Worm (Caenorhabditis elegans) whole organism, L1 larva: ENCODE data around the gene T04G9.4.

ENCODE experiments used
- C04F5.9 ChIP-seq: sonication (generic microtip); optimal IDR thresholded peaks from 2 replicates; lab custom pipeline; 2016; ENCODE audit warnings: missing genetic modification characterization, missing compliant biosample characterization
- C16A3.4 ChIP-seq: fragments of 150-350 bp; optimal IDR thresholded peaks from 2 replicates; lab custom pipeline; 2014; ENCODE audit warnings: missing biosample characterization, missing genetic modification characterization
- F16B12.6 ChIP-seq: fragments of 150-350 bp; optimal IDR thresholded peaks from 2 replicates; lab custom pipeline; 2014; ENCODE audit warnings: missing biosample characterization, missing genetic modification characterization
- alr-1 ChIP-seq: fragments of 200-800 bp; sonication (Bioruptor generic); optimal IDR thresholded peaks from 2 replicates; lab custom pipeline; 2018; ENCODE audit warnings: borderline replicate concordance, mild to moderate bottlenecking, missing genetic modification characterization, missing compliant biosample characterization
- aly-2 ChIP-seq: fragments of 150-350 bp; optimal IDR thresholded peaks from 2 replicates; lab custom pipeline; 2014; ENCODE audit warnings: missing biosample characterization, missing genetic modification characterization
- blmp-1 ChIP-seq: fragments of 150-350 bp; optimal IDR thresholded peaks from 2 replicates; lab custom pipeline; 2014; ENCODE audit warnings: missing biosample characterization, missing genetic modification characterization
- ceh-63 ChIP-seq: fragments of 200-800 bp; sonication (Bioruptor generic); optimal IDR thresholded peaks from 2 replicates; lab custom pipeline; 2018; ENCODE audit warnings: mild to moderate bottlenecking, missing genetic modification characterization, missing compliant biosample characterization
- ceh-90 ChIP-seq: sonication (generic microtip); optimal IDR thresholded peaks from 2 replicates; lab custom pipeline; 2016; ENCODE audit warnings: missing genetic modification characterization, missing compliant biosample characterization
- ces-1 ChIP-seq: fragments of 150-350 bp; optimal IDR thresholded peaks from 2 replicates; lab custom pipeline; 2014; ENCODE audit warnings: missing biosample characterization, missing genetic modification reagents, missing genetic modification characterization
- dpl-1 ChIP-seq, 3 experiments: fragments of 150-350 bp in 2 of 3; sonication (generic microtip) in 1 of 3; optimal IDR thresholded peaks; 2 replicates each; lab custom pipeline; 2014 to 2017; ENCODE audit warnings: missing biosample characterization in 3 of 3, missing genetic modification characterization in 3 of 3, missing genetic modification reagents in 3 of 3
- efl-1 ChIP-seq, 4 experiments: fragments of 150-350 bp; optimal IDR thresholded peaks in 3 of 4; peaks in 1 of 4; 1 replicate in 1 of 4; 2 replicates in 3 of 4; lab custom pipeline; 2014; ENCODE audit warnings: missing biosample characterization in 2 of 4, missing genetic modification characterization in 2 of 4, missing genetic modification reagents in 2 of 4
- egl-27 ChIP-seq, 2 experiments: fragments of 150-350 bp in 1 of 2; sonication (generic microtip); optimal IDR thresholded peaks; 3 replicates each; lab custom pipeline; 2017 to 2018; ENCODE audit warnings: missing biosample characterization in 2 of 2, missing genetic modification characterization in 2 of 2, missing genetic modification reagents in 2 of 2
- elt-2 ChIP-seq: sonication (generic microtip); optimal IDR thresholded peaks from 2 replicates; lab custom pipeline; 2016; ENCODE audit warnings: missing genetic modification characterization, mild to moderate bottlenecking, inconsistent platforms, missing compliant biosample characterization, missing genetic modification reagents
- elt-3 ChIP-seq, 6 experiments: fragments of 150-350 bp in 1 of 6; sonication (generic microtip); optimal IDR thresholded peaks; 2 replicates each; lab custom pipeline; 2017 to 2018; ENCODE audit warnings: missing biosample characterization in 6 of 6, missing genetic modification characterization in 6 of 6, inconsistent platforms in 1 of 6
- ets-5 ChIP-seq: fragments of 200-800 bp; sonication (Bioruptor generic); IDR thresholded peaks from 2 replicates; pipeline ENCODE4 v1.3.6; 2022; ENCODE audit warnings: missing genetic modification characterization, missing compliant biosample characterization
- fkh-4 ChIP-seq: sonication (generic microtip); optimal IDR thresholded peaks from 2 replicates; lab custom pipeline; 2016; ENCODE audit warnings: missing compliant biosample characterization, missing genetic modification characterization, borderline replicate concordance
- fos-1 ChIP-seq: fragments of 150-350 bp; optimal IDR thresholded peaks from 2 replicates; lab custom pipeline; 2014; ENCODE audit warnings: missing biosample characterization, missing genetic modification characterization
- grh-1 ChIP-seq: fragments of 200-800 bp; sonication (Bioruptor generic); IDR thresholded peaks from 2 replicates; pipeline ENCODE4 v1.3.6; 2022; ENCODE audit warnings: missing genetic modification reagents, missing genetic modification characterization, missing compliant biosample characterization
- hlh-17 ChIP-seq: fragments of 200-800 bp; sonication (Bioruptor generic); optimal IDR thresholded peaks from 2 replicates; lab custom pipeline; 2018; ENCODE audit warnings: missing genetic modification characterization, mild to moderate bottlenecking, missing compliant biosample characterization, moderate library complexity, borderline replicate concordance
- hlh-4 ChIP-seq: sonication (generic microtip); optimal IDR thresholded peaks from 2 replicates; lab custom pipeline; 2016; ENCODE audit warnings: mild to moderate bottlenecking, missing genetic modification characterization, missing compliant biosample characterization
- hpl-2 ChIP-seq: fragments of 150-350 bp; optimal IDR thresholded peaks from 2 replicates; lab custom pipeline; 2014; ENCODE audit warnings: missing biosample characterization, missing genetic modification reagents, missing genetic modification characterization
- lin-14 ChIP-seq: fragments of 200-800 bp; sonication (Bioruptor generic); optimal IDR thresholded peaks from 2 replicates; lab custom pipeline; 2018; ENCODE audit warnings: mild to moderate bottlenecking, missing genetic modification characterization, moderate library complexity, missing compliant biosample characterization
- lin-15B ChIP-seq: fragments of 150-350 bp; sonication (generic microtip); optimal IDR thresholded peaks from 3 replicates; lab custom pipeline; 2014; ENCODE audit warnings: missing biosample characterization, missing genetic modification characterization
- lin-35 ChIP-seq, 2 experiments: fragments of 150-350 bp; optimal IDR thresholded peaks; 2 replicates each; lab custom pipeline; 2014; ENCODE audit warnings: missing biosample characterization in 2 of 2, missing genetic modification characterization in 2 of 2, missing genetic modification reagents in 2 of 2
- mef-2 ChIP-seq: fragments of 150-350 bp; optimal IDR thresholded peaks from 2 replicates; lab custom pipeline; 2014; ENCODE audit warnings: missing biosample characterization, missing genetic modification characterization
- nhr-12 ChIP-seq: sonication (generic microtip); optimal IDR thresholded peaks from 2 replicates; lab custom pipeline; 2017; ENCODE audit warnings: missing biosample characterization, missing genetic modification characterization
- nhr-19 ChIP-seq: fragments of 200-800 bp; sonication (Bioruptor generic); conservative IDR thresholded peaks from 2 replicates; pipeline ENCODE4 v1.3.6; 2022; ENCODE audit warnings: missing genetic modification characterization, missing compliant biosample characterization
- nhr-20 ChIP-seq: sonication (generic microtip); optimal IDR thresholded peaks from 2 replicates; lab custom pipeline; 2016; ENCODE audit warnings: mild to moderate bottlenecking, missing genetic modification characterization, missing compliant biosample characterization
- nhr-237 ChIP-seq: fragments of 150-350 bp; optimal IDR thresholded peaks from 2 replicates; lab custom pipeline; 2014; ENCODE audit warnings: missing biosample characterization, missing genetic modification characterization
- nhr-47 ChIP-seq: sonication (generic microtip); optimal IDR thresholded peaks from 2 replicates; lab custom pipeline; 2016; ENCODE audit warnings: mild to moderate bottlenecking, missing genetic modification characterization, moderate library complexity, missing compliant biosample characterization
- nhr-71 ChIP-seq: sonication (generic microtip); optimal IDR thresholded peaks from 2 replicates; lab custom pipeline; 2016; ENCODE audit warnings: mild to moderate bottlenecking, missing genetic modification characterization, moderate library complexity, missing compliant biosample characterization
- nhr-85 ChIP-seq: sonication (generic microtip); peaks from one replicate; lab custom pipeline; 2016; ENCODE audit warnings: missing genetic modification characterization, inconsistent platforms, missing compliant biosample characterization
- pag-3 ChIP-seq: sonication (generic microtip); optimal IDR thresholded peaks from 2 replicates; lab custom pipeline; 2017; ENCODE audit warnings: missing genetic modification characterization, mild to moderate bottlenecking, missing compliant biosample characterization, antibody characterized with exemption, borderline replicate concordance; ENCODE audit not compliant: insufficient read depth
- pax-3 ChIP-seq: fragments of 200-800 bp; sonication (Bioruptor generic); optimal IDR thresholded peaks from 2 replicates; lab custom pipeline; 2018; ENCODE audit warnings: mild to moderate bottlenecking, missing genetic modification characterization, moderate library complexity, missing compliant biosample characterization
- rnt-1 ChIP-seq: sonication (generic microtip); optimal IDR thresholded peaks from 2 replicates; lab custom pipeline; 2016; ENCODE audit warnings: mild to moderate bottlenecking, missing genetic modification characterization, moderate library complexity, missing compliant biosample characterization
- skn-1 ChIP-seq: fragments of 150-350 bp; optimal IDR thresholded peaks from 2 replicates; lab custom pipeline; 2014; ENCODE audit warnings: missing biosample characterization, missing genetic modification characterization
- snu-23 ChIP-seq: sonication (generic microtip); optimal IDR thresholded peaks from 2 replicates; lab custom pipeline; 2016; ENCODE audit warnings: missing genetic modification characterization, missing compliant biosample characterization
- sptf-1 ChIP-seq: fragments of 150-350 bp; optimal IDR thresholded peaks from 2 replicates; lab custom pipeline; 2014; ENCODE audit warnings: missing biosample characterization, missing genetic modification characterization
- sup-37 ChIP-seq: fragments of 200-800 bp; sonication (Bioruptor generic); optimal IDR thresholded peaks from 2 replicates; lab custom pipeline; 2018; ENCODE audit warnings: mild to moderate bottlenecking, missing genetic modification characterization, missing compliant biosample characterization
- swsn-7 ChIP-seq: sonication (generic microtip); optimal IDR thresholded peaks from 2 replicates; lab custom pipeline; 2016; ENCODE audit warnings: missing genetic modification characterization, missing compliant biosample characterization
- tbx-2 ChIP-seq: sonication (generic microtip); optimal IDR thresholded peaks from 2 replicates; lab custom pipeline; 2016; ENCODE audit warnings: missing genetic modification characterization, missing compliant biosample characterization
- tlp-1 ChIP-seq: fragments of 150-350 bp; optimal IDR thresholded peaks from 2 replicates; lab custom pipeline; 2014; ENCODE audit warnings: missing biosample characterization, missing genetic modification characterization
- unc-62 ChIP-seq: fragments of 150-350 bp; optimal IDR thresholded peaks from 2 replicates; lab custom pipeline; 2014; ENCODE audit warnings: missing biosample characterization, missing genetic modification reagents, missing genetic modification characterization
- unc-86 ChIP-seq: sonication (generic microtip); optimal IDR thresholded peaks from 2 replicates; lab custom pipeline; 2016; ENCODE audit warnings: missing genetic modification characterization, missing compliant biosample characterization
- unc-98 ChIP-seq: fragments of 200-800 bp; sonication (Bioruptor generic); IDR thresholded peaks from 2 replicates; pipeline ENCODE4 v1.3.6; 2022; ENCODE audit warnings: missing genetic modification characterization, missing compliant biosample characterization
- xbp-1 ChIP-seq: sonication (generic microtip); optimal IDR thresholded peaks from 2 replicates; lab custom pipeline; 2016; ENCODE audit warnings: missing genetic modification characterization, missing compliant biosample characterization
- zag-1 ChIP-seq: fragments of 150-350 bp; optimal IDR thresholded peaks from 2 replicates; lab custom pipeline; 2014; ENCODE audit warnings: missing biosample characterization, missing genetic modification characterization
- ztf-11 ChIP-seq, 2 experiments: sonication (generic microtip); optimal IDR thresholded peaks; 2 replicates each; lab custom pipeline; 2016 to 2017; ENCODE audit warnings: missing genetic modification characterization in 2 of 2, missing biosample characterization in 1 of 2, missing compliant biosample characterization in 1 of 2

T04G9.4 gene

DNA sequence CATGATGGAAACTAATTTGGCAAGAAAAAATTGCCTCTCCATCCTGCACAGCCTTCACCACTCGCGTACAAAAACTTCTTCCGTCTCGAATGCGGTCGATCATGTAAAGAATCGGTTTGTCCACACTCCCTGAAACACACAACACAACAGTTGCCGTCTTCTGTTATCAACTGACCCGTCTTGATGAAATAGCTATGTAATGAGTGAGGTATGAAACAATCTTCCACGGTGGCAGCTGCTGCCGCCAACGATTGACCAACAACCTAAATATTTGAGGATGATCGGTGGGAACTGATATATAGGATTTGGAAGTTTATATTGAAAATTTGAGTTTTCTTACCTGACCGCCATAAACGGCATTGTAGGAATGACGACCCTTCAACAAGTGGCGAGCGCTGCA lies 40.0 kb downstream of the T04G9.4 start:
- TF ChIP-seq elt-2 (tag; lab: Kevin White, UChicago) (no peak), ztf-11 (tag; optimal IDR thresholded peaks at IDR 0.05; lab: Kevin White, UChicago) (no peak), aly-2 (tag; lab: Kevin White, UChicago) (no peak), dpl-1 (GFP tag; optimal IDR thresholded peaks at IDR 0.05; lab: Kevin White, UChicago) (no peak), tbx-2 (tag; lab: Kevin White, UChicago) (no peak), grh-1 (GFP tag; lab: Robert Waterston, UW) (no peak), tlp-1 (no peak), nhr-19 (GFP tag; lab: Robert Waterston, UW) (0 out of 2 replicates have a peak, but pooled peaks have one; percentile 27), ets-5 (GFP tag; lab: Robert Waterston, UW) (no peak), ceh-90 (tag; lab: Kevin White, UChicago) (no peak), mef-2 (no peak), C16A3.4 (no peak), unc-62 (GFP tag; lab: Kevin White, UChicago) (no peak), pag-3 (tag; lab: Kevin White, UChicago) (peak; percentile 36), rnt-1 (tag; lab: Kevin White, UChicago) (peak; percentile 59), nhr-12 (no peak), lin-14 (GFP tag; lab: Kevin White, UChicago) (peak; percentile 42), skn-1 (no peak), F16B12.6 (tag; lab: Kevin White, UChicago) (no peak), snu-23 (GFP tag; lab: Kevin White, UChicago) (peak; percentile 13), lin-15B (tag; lab: Kevin White, UChicago) (no peak), unc-98 (GFP tag; lab: Robert Waterston, UW) (no peak), hpl-2 (GFP tag; lab: Kevin White, UChicago) (no peak), nhr-71 (tag; lab: Kevin White, UChicago) (peak; percentile 47), lin-35 (GFP tag; optimal IDR thresholded peaks at IDR 0.05; lab: Kevin White, UChicago) (no peak), unc-86 (tag; lab: Kevin White, UChicago) (no peak), ceh-63 (GFP tag; lab: Kevin White, UChicago) (no peak), blmp-1 (tag; lab: Kevin White, UChicago) (no peak), swsn-7 (no peak), zag-1 (tag; lab: Kevin White, UChicago) (no peak), C04F5.9 (tag; lab: Kevin White, UChicago) (no peak), sptf-1 (tag; lab: Kevin White, UChicago) (no peak)

DNA sequence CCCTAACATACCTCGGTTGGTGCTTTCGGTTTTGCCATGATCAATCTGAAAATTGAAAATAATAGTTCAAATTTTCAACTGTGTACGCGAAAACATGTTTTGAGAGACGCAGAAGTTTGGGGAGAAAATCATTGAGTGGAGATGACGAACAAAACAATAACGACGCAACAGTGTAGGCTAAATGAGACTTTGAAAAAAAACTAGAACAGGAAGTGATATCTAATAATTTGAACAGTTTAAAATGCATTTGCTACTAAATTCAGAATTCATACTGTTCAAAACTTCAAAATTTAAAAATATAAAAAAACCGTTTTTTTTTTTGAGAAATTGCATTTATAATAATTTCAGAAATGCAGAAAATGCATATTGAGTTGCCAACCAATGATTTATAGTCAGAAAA lies 40.8 kb downstream of the T04G9.4 start, which contains the start of gene F25E2.3:
F25E2.3 (minus strand) TSS at position 101 of the 400 bp plus-strand sequence.
- TF ChIP-seq ceh-90 (tag; lab: Kevin White, UChicago) (no peak), lin-14 (GFP tag; lab: Kevin White, UChicago) (no peak), nhr-237 (tag; lab: Kevin White, UChicago) (no peak), sup-37 (GFP tag; lab: Kevin White, UChicago) (no peak)

DNA sequence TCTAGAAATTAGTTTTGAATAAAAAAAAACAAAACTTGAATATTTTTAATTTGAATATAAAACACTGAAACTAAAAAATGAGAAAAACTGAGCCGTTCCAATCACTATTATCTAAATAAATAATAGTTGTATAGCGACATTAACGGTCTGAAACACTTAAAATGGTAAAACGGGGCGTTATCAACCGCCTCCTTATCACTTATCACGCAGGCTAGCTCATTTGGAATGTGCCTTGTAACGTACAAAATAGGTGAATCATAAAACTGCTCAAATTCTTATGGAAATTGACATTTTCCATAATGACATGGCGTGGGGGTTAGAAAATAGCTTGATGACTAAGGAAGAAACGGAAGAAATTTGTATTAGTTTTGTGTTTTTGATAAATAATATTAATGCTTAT lies 43.7 kb downstream of the T04G9.4 start, which contains the start of gene ifd-2:
ifd-2 (minus strand) TSS at position 1 of the 400 bp plus-strand sequence.
- TF ChIP-seq efl-1 (optimal IDR thresholded peaks at IDR 0.05; lab: Kevin White, UChicago): no peak
- TF ChIP-seq efl-1 (GFP tag; optimal IDR thresholded peaks at IDR 0.05 in 1 of 2; lab: Kevin White, UChicago): peak in 1 of 2 experiments; percentile 7
- peak; percentile 51 for TF ChIP-seq elt-2 (tag; lab: Kevin White, UChicago)
- no peak for TF ChIP-seq zag-1 (tag; lab: Kevin White, UChicago)

DNA sequence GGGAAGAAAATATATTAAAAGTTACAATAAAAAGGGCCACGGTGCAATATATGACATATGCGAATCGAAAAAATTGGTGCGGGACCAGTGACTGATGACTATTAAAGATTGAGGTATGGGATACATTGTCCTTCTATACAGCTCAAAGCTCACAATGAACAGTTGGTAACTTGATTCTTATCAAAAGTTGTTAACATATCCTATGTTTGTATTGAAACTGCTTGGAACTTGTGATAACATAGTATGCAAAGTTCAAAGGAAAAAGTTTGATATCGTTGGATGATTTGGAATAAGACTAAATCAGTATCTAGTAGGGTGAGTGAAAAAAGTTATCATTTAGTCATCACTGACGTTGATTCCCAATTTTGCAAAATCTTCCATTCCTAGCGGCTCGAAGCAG lies 45.7 kb downstream of the T04G9.4 start:
- TF ChIP-seq pax-3 (tag; lab: Kevin White, UChicago) (no peak), alr-1 (tag; lab: Kevin White, UChicago) (no peak), nhr-85 (tag; lab: Kevin White, UChicago) (no peak), nhr-20 (tag; lab: Kevin White, UChicago) (no peak), fos-1 (tag; lab: Kevin White, UChicago) (no peak), ces-1 (GFP tag; lab: Kevin White, UChicago) (no peak), egl-27 (tag; optimal IDR thresholded peaks at IDR 0.05; lab: Kevin White, UChicago) (no peak), nhr-47 (tag; lab: Kevin White, UChicago) (no peak), fkh-4 (tag; lab: Kevin White, UChicago) (no peak), hlh-4 (tag; lab: Kevin White, UChicago) (no peak), xbp-1 (tag; lab: Kevin White, UChicago) (no peak), elt-3 (tag; optimal IDR thresholded peaks at IDR 0.05; lab: Kevin White, UChicago) (no peak), hlh-17 (GFP tag; lab: Kevin White, UChicago) (no peak), C04F5.9 (tag; lab: Kevin White, UChicago) (no peak)
